Worm (Caenorhabditis elegans) whole organism, L2 larva: Measurements from ENCODE around the gene plx-2.

Experiments used
- lin-13 ChIP-seq: fragments of 150-350 bp; optimal IDR thresholded peaks from 2 replicates; lab custom pipeline; 2014; ENCODE audit warnings: missing biosample characterization, missing genetic modification reagents, missing genetic modification characterization
- skn-1 ChIP-seq: sonication (generic microtip); optimal IDR thresholded peaks from 2 replicates; lab custom pipeline; 2017; ENCODE audit warnings: missing biosample characterization, missing genetic modification characterization

The plx-2 gene

ce11 chrII:14374594-14374993, 50.1 kb downstream of the plx-2 start:
- no peak for TF ChIP-seq lin-13 (GFP tag; lab: Kevin White, UChicago)
- TF ChIP-seq skn-1 (tag; lab: Kevin White, UChicago), result no peak
